Worm (Caenorhabditis elegans) whole organism, L4 larva: ENCODE data around the gene ssq-1.
A peak's percentile ranks its signal among the peaks of the same experiment; 100 is the strongest.

ENCODE experiments used
- F44E2.7 ChIP-seq: fragments of 200-800 bp; sonication (Bioruptor generic); IDR thresholded peaks from 2 replicates; pipeline ENCODE4 v2.1.2; 2022; ENCODE audit warnings: missing genetic modification characterization, missing compliant biosample characterization
- T20F7.1 ChIP-seq: fragments of 200-800 bp; sonication (Bioruptor generic); optimal IDR thresholded peaks from 2 replicates; lab custom pipeline; 2018; ENCODE audit warnings: mild to moderate bottlenecking, missing genetic modification characterization, missing compliant biosample characterization
- Y105C5A.15 ChIP-seq: fragments of 200-800 bp; sonication (Bioruptor generic); IDR thresholded peaks from 2 replicates; pipeline ENCODE4 v1.3.6; 2022; ENCODE audit warnings: missing genetic modification characterization, missing compliant biosample characterization
- Y75B8A.6 ChIP-seq: fragments of 200-800 bp; sonication (Bioruptor generic); IDR thresholded peaks from 2 replicates; pipeline ENCODE4 v1.3.6; 2022; ENCODE audit warnings: missing genetic modification reagents, missing genetic modification characterization, missing compliant biosample characterization
- ama-1 ChIP-seq: fragments of 150-350 bp; optimal IDR thresholded peaks from 2 replicates; lab custom pipeline; 2014; ENCODE audit warnings: inconsistent platforms, mixed read lengths
- arid-1 ChIP-seq: fragments of 200-800 bp; sonication (Bioruptor generic); conservative IDR thresholded peaks from 2 replicates; pipeline ENCODE4 v1.3.6; 2022; ENCODE audit warnings: missing genetic modification reagents, missing genetic modification characterization, missing compliant biosample characterization
- attf-4 ChIP-seq: sonication (generic microtip); optimal IDR thresholded peaks from 3 replicates; lab custom pipeline; 2017; ENCODE audit warnings: missing biosample characterization, missing genetic modification characterization
- ceh-20 ChIP-seq: fragments of 200-800 bp; sonication (Bioruptor generic); IDR thresholded peaks from 2 replicates; pipeline ENCODE4 v1.3.6; 2022; ENCODE audit warnings: missing genetic modification reagents, missing genetic modification characterization, missing compliant biosample characterization
- ces-1 ChIP-seq: fragments of 150-350 bp; sonication (generic microtip); optimal IDR thresholded peaks from 4 replicates; lab custom pipeline; 2014; ENCODE audit warnings: missing biosample characterization, missing genetic modification reagents, missing genetic modification characterization
- ctbp-1 ChIP-seq: fragments of 200-800 bp; sonication (Bioruptor generic); IDR thresholded peaks from 2 replicates; pipeline ENCODE4 v1.3.6; 2022; ENCODE audit warnings: missing genetic modification reagents, missing genetic modification characterization, missing compliant biosample characterization
- daf-16 ChIP-seq, 3 experiments: sonication (generic microtip); optimal IDR thresholded peaks; 2 replicates each; lab custom pipeline; 2016 to 2017; ENCODE audit warnings: missing genetic modification characterization in 3 of 3, missing genetic modification reagents in 3 of 3, mild to moderate bottlenecking in 2 of 3, missing compliant biosample characterization in 2 of 3, missing biosample characterization in 1 of 3, moderate library complexity in 1 of 3
- daf-8 ChIP-seq: fragments of 200-800 bp; sonication (Bioruptor generic); IDR thresholded peaks from 2 replicates; pipeline ENCODE4 v1.3.6; 2022; ENCODE audit warnings: missing genetic modification characterization, missing compliant biosample characterization
- dmd-6 ChIP-seq: fragments of 200-800 bp; sonication (Bioruptor generic); IDR thresholded peaks from 2 replicates; pipeline ENCODE4 v1.3.6; 2022; ENCODE audit warnings: missing genetic modification reagents, missing genetic modification characterization, missing compliant biosample characterization
- duxl-1 ChIP-seq: sonication (generic microtip); optimal IDR thresholded peaks from 2 replicates; lab custom pipeline; 2016; ENCODE audit warnings: mild to moderate bottlenecking, missing genetic modification characterization, moderate library complexity, missing compliant biosample characterization; ENCODE audit not compliant: poor library complexity
- dve-1 ChIP-seq: sonication (generic microtip); optimal IDR thresholded peaks from 2 replicates; lab custom pipeline; 2017; ENCODE audit warnings: antibody characterized with exemption, mild to moderate bottlenecking, missing genetic modification characterization, missing compliant biosample characterization; ENCODE audit not compliant: insufficient read depth
- egl-27 ChIP-seq: sonication (generic microtip); optimal IDR thresholded peaks from 3 replicates; lab custom pipeline; 2017; ENCODE audit warnings: missing biosample characterization, missing genetic modification reagents, missing genetic modification characterization
- fos-1 ChIP-seq: fragments of 150-350 bp; optimal IDR thresholded peaks from 2 replicates; lab custom pipeline; 2014; ENCODE audit warnings: missing biosample characterization, missing genetic modification characterization
- hif-1 ChIP-seq, 2 experiments: sonication (generic microtip); optimal IDR thresholded peaks; 2 replicates each; lab custom pipeline; 2016 to 2017; ENCODE audit warnings: missing compliant biosample characterization in 2 of 2, missing genetic modification characterization in 2 of 2, missing genetic modification reagents in 2 of 2, missing genotype in 2 of 2, mild to moderate bottlenecking in 1 of 2
- hlh-11 ChIP-seq: fragments of 200-800 bp; sonication (Bioruptor generic); optimal IDR thresholded peaks from 2 replicates; lab custom pipeline; 2018; ENCODE audit warnings: mild to moderate bottlenecking, missing genetic modification characterization, missing compliant biosample characterization
- hlh-30 ChIP-seq: sonication (generic microtip); optimal IDR thresholded peaks from 2 replicates; lab custom pipeline; 2017; ENCODE audit warnings: antibody characterized with exemption, mild to moderate bottlenecking, missing genetic modification characterization, missing compliant biosample characterization; ENCODE audit not compliant: insufficient read depth
- lim-7 ChIP-seq: fragments of 200-800 bp; sonication (Bioruptor generic); IDR thresholded peaks from 2 replicates; pipeline ENCODE4 v1.3.6; 2022; ENCODE audit warnings: missing genetic modification characterization, missing compliant biosample characterization
- lin-1 ChIP-seq: fragments of 200-800 bp; sonication (Bioruptor generic); IDR thresholded peaks from 2 replicates; pipeline ENCODE4 v1.3.6; 2022; ENCODE audit warnings: missing genetic modification reagents, missing genetic modification characterization, missing compliant biosample characterization
- lin-29 ChIP-seq: fragments of 200-800 bp; sonication (Bioruptor generic); IDR thresholded peaks from 2 replicates; pipeline ENCODE4 v1.3.6; 2022; ENCODE audit warnings: missing genetic modification reagents, missing genetic modification characterization, missing compliant biosample characterization
- lsy-2 ChIP-seq, 2 experiments: fragments of 150-350 bp in 1 of 2; sonication (generic microtip) in 1 of 2; optimal IDR thresholded peaks; 2 replicates each; lab custom pipeline; 2014 to 2017; ENCODE audit warnings: missing biosample characterization in 2 of 2, missing genetic modification characterization in 2 of 2
- mdt-29 ChIP-seq: fragments of 200-800 bp; sonication (Bioruptor generic); IDR thresholded peaks from 2 replicates; pipeline ENCODE4 v1.3.6; 2022; ENCODE audit warnings: missing genetic modification reagents, missing genetic modification characterization, missing compliant biosample characterization
- mep-1 ChIP-seq: fragments of 150-350 bp; sonication (generic microtip); optimal IDR thresholded peaks from 3 replicates; lab custom pipeline; 2014; ENCODE audit warnings: missing biosample characterization, missing genetic modification characterization
- mes-2 ChIP-seq: sonication (generic microtip); optimal IDR thresholded peaks from 2 replicates; lab custom pipeline; 2016; ENCODE audit warnings: missing genotype, mild to moderate bottlenecking, missing genetic modification characterization, missing compliant biosample characterization; ENCODE audit not compliant: poor library complexity, severe bottlenecking
- nhr-102 ChIP-seq: sonication (generic microtip); optimal IDR thresholded peaks from 2 replicates; lab custom pipeline; 2016; ENCODE audit warnings: mild to moderate bottlenecking, missing genetic modification characterization, moderate library complexity, missing compliant biosample characterization
- nhr-28 ChIP-seq: fragments of 150-350 bp; optimal IDR thresholded peaks from 2 replicates; lab custom pipeline; 2014; ENCODE audit warnings: missing biosample characterization, missing genetic modification characterization
- nhr-41 ChIP-seq: fragments of 200-800 bp; sonication (Bioruptor generic); IDR thresholded peaks from 2 replicates; pipeline ENCODE4 v1.3.6; 2022; ENCODE audit warnings: missing genetic modification reagents, missing genetic modification characterization, missing compliant biosample characterization
- nhr-48 ChIP-seq: sonication (generic microtip); optimal IDR thresholded peaks from 2 replicates; lab custom pipeline; 2016; ENCODE audit warnings: mild to moderate bottlenecking, missing genetic modification characterization, missing compliant biosample characterization
- nhr-6 ChIP-seq: fragments of 150-350 bp; optimal IDR thresholded peaks from 2 replicates; lab custom pipeline; 2014; ENCODE audit warnings: missing biosample characterization, missing genetic modification characterization
- php-3 ChIP-seq: fragments of 200-800 bp; sonication (Bioruptor generic); IDR thresholded peaks from 2 replicates; pipeline ENCODE4 v1.3.6; 2022; ENCODE audit warnings: missing genetic modification reagents, missing genetic modification characterization, missing compliant biosample characterization
- pqm-1 ChIP-seq: sonication (generic microtip); optimal IDR thresholded peaks from 2 replicates; lab custom pipeline; 2017; ENCODE audit warnings: missing biosample characterization, missing genetic modification characterization
- rbr-2 ChIP-seq: sonication (generic microtip); optimal IDR thresholded peaks from 2 replicates; lab custom pipeline; 2016; ENCODE audit warnings: missing genotype, missing genetic modification characterization, missing compliant biosample characterization
- saeg-2 ChIP-seq: fragments of 200-800 bp; sonication (Bioruptor generic); IDR thresholded peaks from 2 replicates; pipeline ENCODE4 v1.3.6; 2022; ENCODE audit warnings: missing genetic modification reagents, missing genetic modification characterization, missing compliant biosample characterization
- sdz-12 ChIP-seq: fragments of 200-800 bp; sonication (Bioruptor generic); optimal IDR thresholded peaks from 2 replicates; lab custom pipeline; 2018; ENCODE audit warnings: mild to moderate bottlenecking, missing genetic modification characterization, missing compliant biosample characterization
- set-16 ChIP-seq: fragments of 200-800 bp; sonication (Bioruptor generic); IDR thresholded peaks from 2 replicates; pipeline ENCODE4 v1.3.6; 2022; ENCODE audit warnings: missing genetic modification reagents, missing genetic modification characterization, missing compliant biosample characterization
- snpc-1.2 ChIP-seq: fragments of 200-800 bp; sonication (Bioruptor generic); IDR thresholded peaks from 2 replicates; pipeline ENCODE4 v1.3.6; 2022; ENCODE audit warnings: missing genetic modification reagents, missing genetic modification characterization, missing compliant biosample characterization
- tag-97 ChIP-seq: fragments of 200-800 bp; sonication (Bioruptor generic); IDR thresholded peaks from 2 replicates; pipeline ENCODE4 v1.3.6; 2022; ENCODE audit warnings: missing genetic modification characterization, missing compliant biosample characterization
- tra-1 ChIP-seq: fragments of 200-800 bp; sonication (Bioruptor generic); IDR thresholded peaks from 2 replicates; pipeline ENCODE4 v1.3.6; 2022; ENCODE audit warnings: missing genetic modification reagents, missing genetic modification characterization, missing compliant biosample characterization
- unc-39 ChIP-seq: sonication (generic microtip); optimal IDR thresholded peaks from 2 replicates; lab custom pipeline; 2017; ENCODE audit warnings: missing biosample characterization, missing genetic modification characterization
- zag-1 ChIP-seq: fragments of 150-350 bp; optimal IDR thresholded peaks from 2 replicates; lab custom pipeline; 2014; ENCODE audit warnings: missing biosample characterization, missing genetic modification characterization
- zfp-3 ChIP-seq: fragments of 200-800 bp; sonication (Bioruptor generic); conservative IDR thresholded peaks from 2 replicates; pipeline ENCODE4 v1.3.6; 2022; ENCODE audit warnings: missing genetic modification reagents, missing genetic modification characterization, missing compliant biosample characterization
- zip-11 ChIP-seq: fragments of 200-800 bp; sonication (Bioruptor generic); IDR thresholded peaks from 2 replicates; pipeline ENCODE4 v1.3.6; 2022; ENCODE audit warnings: missing genetic modification characterization, missing compliant biosample characterization
- zip-2 ChIP-seq: fragments of 150-350 bp; optimal IDR thresholded peaks from 2 replicates; lab custom pipeline; 2014; ENCODE audit warnings: missing biosample characterization, missing genetic modification characterization
- ztf-11 ChIP-seq: fragments of 150-350 bp; optimal IDR thresholded peaks from 2 replicates; lab custom pipeline; 2014; ENCODE audit warnings: missing biosample characterization, missing genetic modification characterization

ssq-1 gene

ce11 chrIV:9852250-9852649 is at the start of gene ssq-1:
ssq-1 (plus strand) TSS chrIV:9852550.
- TF ChIP-seq nhr-102: no peak

ce11 chrIV:9802711-9803110 is 49.6 kb upstream of the ssq-1 start, which contains the start of gene fat-3:
fat-3 (plus strand) TSS chrIV:9803023.
- TF ChIP-seq rbr-2 (tag; lab: Kevin White, UChicago) (no peak), sdz-12 (GFP tag; lab: Kevin White, UChicago) (no peak), daf-16 (GFP tag; optimal IDR thresholded peaks at IDR 0.05; lab: Kevin White, UChicago) (no peak), daf-16 (tag; optimal IDR thresholded peaks at IDR 0.05; lab: Kevin White, UChicago) (peak; percentile 68), hlh-11 (peak; percentile 60), fos-1 (tag; lab: Kevin White, UChicago) (no peak), duxl-1 (tag; lab: Kevin White, UChicago) (no peak), lim-7 (GFP tag; lab: Robert Waterston, UW) (no peak), nhr-6 (no peak), snpc-1.2 (GFP tag; lab: Robert Waterston, UW) (no peak), egl-27 (no peak), nhr-41 (GFP tag; lab: Robert Waterston, UW) (no peak), arid-1 (GFP tag; lab: Robert Waterston, UW) (no peak), hlh-30 (tag; lab: Kevin White, UChicago) (peak; percentile 49), ztf-11 (tag; lab: Kevin White, UChicago) (no peak), set-16 (GFP tag; lab: Robert Waterston, UW) (no peak), zip-11 (no peak), lin-29 (GFP tag; lab: Robert Waterston, UW) (no peak), ces-1 (GFP tag; lab: Kevin White, UChicago) (no peak), mep-1 (peak; percentile 41), mdt-29 (GFP tag; lab: Robert Waterston, UW) (0 out of 2 replicates have a peak, but pooled peaks have one; percentile 10), nhr-48 (tag; lab: Kevin White, UChicago) (peak; percentile 4), nhr-28 (tag; lab: Kevin White, UChicago) (peak; percentile 61), saeg-2 (GFP tag; lab: Robert Waterston, UW) (no peak), ama-1 (no peak), tra-1 (0 out of 2 replicates have a peak, but pooled peaks have one; percentile 12), attf-4 (tag; lab: Kevin White, UChicago) (no peak), hif-1 (tag; optimal IDR thresholded peaks at IDR 0.05; lab: Kevin White, UChicago) (no peak), zfp-3 (GFP tag; lab: Robert Waterston, UW) (no peak), F44E2.7 (GFP tag; lab: Robert Waterston, UW) (no peak), ctbp-1 (no peak), php-3 (GFP tag; lab: Robert Waterston, UW) (peak; percentile 82), pqm-1 (tag; lab: Kevin White, UChicago) (peak; percentile 31), unc-39 (tag; lab: Kevin White, UChicago) (no peak), dmd-6 (GFP tag; lab: Robert Waterston, UW) (peak; percentile 62), mes-2 (tag; lab: Kevin White, UChicago) (peak; percentile 17), zag-1 (tag; lab: Kevin White, UChicago) (no peak), Y75B8A.6 (no peak), Y105C5A.15 (GFP tag; lab: Robert Waterston, UW) (no peak), zip-2 (no peak), lin-1 (GFP tag; lab: Robert Waterston, UW) (no peak), daf-8 (GFP tag; lab: Robert Waterston, UW) (no peak), ceh-20 (GFP tag; lab: Robert Waterston, UW) (no peak), tag-97 (GFP tag; lab: Robert Waterston, UW) (no peak), lsy-2 (tag; optimal IDR thresholded peaks at IDR 0.05; lab: Kevin White, UChicago) (peak in 1 of 2 experiments; percentile 36), T20F7.1 (GFP tag; lab: Kevin White, UChicago) (no peak), dve-1 (peak; percentile 79)
- TF ChIP-seq, all 104 proteins: peak for 14
